Fruit fly (Drosophila melanogaster): ENCODE results near the gene CG9951.

DNA sequence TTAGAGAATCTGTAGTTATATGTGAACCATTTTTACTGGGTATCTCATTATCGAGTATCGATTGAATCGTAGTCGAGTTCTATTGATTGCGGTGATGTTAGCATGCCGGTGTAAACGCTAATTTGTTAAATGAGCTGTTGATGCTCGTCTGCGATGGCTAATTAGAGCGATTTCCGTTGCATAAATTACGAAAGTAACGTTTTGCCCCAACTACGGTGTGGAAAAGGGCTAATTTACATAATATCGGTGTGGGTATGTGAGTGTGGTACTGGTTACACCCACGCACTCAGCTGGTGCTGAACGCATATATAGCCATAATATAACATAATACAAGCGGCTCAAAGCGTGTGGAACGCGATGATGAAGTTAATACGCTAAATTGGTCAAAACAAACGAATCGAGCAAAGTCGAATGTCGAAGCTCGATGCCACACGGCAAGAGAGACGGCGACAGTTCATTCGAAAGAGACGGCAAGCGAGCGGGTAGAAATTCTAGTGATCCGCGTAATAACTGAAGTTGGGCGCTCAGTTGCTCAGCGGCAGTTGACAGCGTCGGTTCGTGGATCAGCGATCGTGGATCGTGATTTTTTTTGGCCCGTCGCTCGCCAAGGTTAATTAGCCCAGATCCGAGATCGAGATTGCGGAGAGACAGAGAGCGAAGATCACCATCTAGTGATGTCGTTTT lies 14.0 kb downstream of the CG9951 start, which contains the start of gene CG32170:
- no peak for TF ChIP-seq psq (optimal IDR thresholded peaks at IDR 0.05)
- no peak for TF ChIP-seq insv (optimal IDR thresholded peaks at IDR 0.05)
- no peak for TF ChIP-seq h (optimal IDR thresholded peaks at IDR 0.05)
- TF ChIP-seq ttk (optimal IDR thresholded peaks at IDR 0.05): no peak

Measured in Kc167 (cell line).